Fruit fly (Drosophila melanogaster) whole organism, embryonic: ENCODE results near the gene Obp19a.

Experiments
- Bgb ChIP-seq: fragments of 200-800 bp; sonication (Bioruptor generic); IDR thresholded peaks from 2 replicates; pipeline ENCODE4 v1.3.6; 2022; ENCODE audit warnings: missing biosample characterization, missing genetic modification characterization; ENCODE audit not compliant: partially characterized antibody
- CG10321 ChIP-seq: fragments of 200-800 bp; sonication (Bioruptor generic); IDR thresholded peaks from 2 replicates; pipeline ENCODE4 v1.3.6; 2022; ENCODE audit warnings: missing biosample characterization, missing genetic modification characterization
- CG10462 ChIP-seq: fragments of 200-800 bp; sonication (Bioruptor generic); optimal IDR thresholded peaks from 2 replicates; lab custom pipeline; 2016; ENCODE audit warnings: missing biosample characterization, missing genetic modification characterization
- CG10543 ChIP-seq: fragments of 200-800 bp; sonication (Bioruptor generic); optimal IDR thresholded peaks from 3 replicates; lab custom pipeline; 2017; ENCODE audit warnings: missing biosample characterization, mild to moderate bottlenecking, missing genetic modification characterization, moderate library complexity
- CG11093 ChIP-seq: fragments of 200-800 bp; sonication (Bioruptor generic); IDR thresholded peaks from 3 replicates; pipeline ENCODE4 v1.3.6; 2022; ENCODE audit warnings: missing biosample characterization, missing genetic modification characterization
- CG12219 ChIP-seq: fragments of 200-800 bp; sonication (Bioruptor generic); optimal IDR thresholded peaks from 3 replicates; lab custom pipeline; 2018; ENCODE audit warnings: missing biosample characterization, mild to moderate bottlenecking, missing genetic modification characterization
- CG12659 ChIP-seq: fragments of 200-800 bp; sonication (Bioruptor generic); optimal IDR thresholded peaks from 3 replicates; lab custom pipeline; 2017; ENCODE audit warnings: mild to moderate bottlenecking, missing biosample characterization, missing genetic modification reagents, missing genetic modification characterization
- CG14710 ChIP-seq: fragments of 200-800 bp; sonication (Bioruptor generic); optimal IDR thresholded peaks from 3 replicates; lab custom pipeline; 2019; ENCODE audit warnings: missing biosample characterization, mild to moderate bottlenecking, missing genetic modification characterization, moderate library complexity
- CG18011 ChIP-seq: fragments of 200-800 bp; sonication (Bioruptor generic); optimal IDR thresholded peaks from 2 replicates; lab custom pipeline; 2017; ENCODE audit warnings: missing biosample characterization, missing genetic modification characterization, mild to moderate bottlenecking, moderate library complexity, missing genotype
- CG34224 ChIP-seq: fragments of 200-800 bp; sonication (Bioruptor generic); IDR thresholded peaks from 3 replicates; pipeline ENCODE4 v1.3.6; 2022; ENCODE audit warnings: missing biosample characterization, missing genetic modification characterization; ENCODE audit not compliant: partially characterized antibody
- CG3995 ChIP-seq: fragments of 200-800 bp; sonication (Bioruptor generic); optimal IDR thresholded peaks from 3 replicates; lab custom pipeline; 2016; ENCODE audit warnings: missing biosample characterization, missing genetic modification characterization
- CG5245 ChIP-seq: fragments of 200-800 bp; sonication (Bioruptor generic); optimal IDR thresholded peaks from 3 replicates; lab custom pipeline; 2016; ENCODE audit warnings: missing biosample characterization, missing genetic modification characterization
- CG7745 ChIP-seq: fragments of 200-800 bp; sonication (Bioruptor generic); optimal IDR thresholded peaks from 2 replicates; lab custom pipeline; 2018; ENCODE audit warnings: missing biosample characterization, mild to moderate bottlenecking, missing genetic modification characterization, moderate library complexity
- CG7963 ChIP-seq: fragments of 200-800 bp; sonication (Bioruptor generic); IDR thresholded peaks from 3 replicates; pipeline ENCODE4 v1.3.6; 2022; ENCODE audit warnings: missing biosample characterization, missing genetic modification characterization; ENCODE audit not compliant: partially characterized antibody
- CG8388 ChIP-seq: fragments of 200-800 bp; sonication (Bioruptor generic); optimal IDR thresholded peaks from 2 replicates; lab custom pipeline; 2019; ENCODE audit warnings: missing biosample characterization, mild to moderate bottlenecking, missing genetic modification characterization, moderate library complexity
- CG8924 ChIP-seq: fragments of 200-800 bp; optimal IDR thresholded peaks from 3 replicates; lab custom pipeline; 2019; ENCODE audit warnings: missing biosample characterization, mild to moderate bottlenecking, missing genetic modification characterization, moderate library complexity
- CG9215 ChIP-seq: fragments of 200-800 bp; sonication (Bioruptor generic); IDR thresholded peaks from 2 replicates; pipeline ENCODE4 v1.3.6; 2022; ENCODE audit warnings: missing biosample characterization, missing genetic modification characterization
- CG9932 ChIP-seq: fragments of 200-800 bp; sonication (Bioruptor generic); IDR thresholded peaks from 2 replicates; pipeline ENCODE4 v1.3.6; 2022; ENCODE audit warnings: missing biosample characterization, missing genetic modification characterization
- Chrac-16 ChIP-seq: fragments of 200-800 bp; sonication (Bioruptor generic); optimal IDR thresholded peaks from 3 replicates; lab custom pipeline; 2016; ENCODE audit warnings: missing biosample characterization, missing genetic modification characterization
- CrebB ChIP-seq: fragments of 200-800 bp; sonication (Bioruptor generic); optimal IDR thresholded peaks from 3 replicates; lab custom pipeline; 2018; ENCODE audit warnings: missing biosample characterization, mild to moderate bottlenecking, missing genetic modification characterization
- D ChIP-seq, 2 experiments: fragments of 200-800 bp in 1 of 2; fragments of >200 bp in 1 of 2; sonication (Bioruptor generic) in 1 of 2; optimal IDR thresholded peaks; 2 replicates in 1 of 2; 3 replicates in 1 of 2; lab custom pipeline; 2017; ENCODE audit warnings: mild to moderate bottlenecking in 1 of 2, missing biosample characterization in 1 of 2, missing genetic modification characterization in 1 of 2, missing genetic modification reagents in 1 of 2
- ERR ChIP-seq: fragments of 200-800 bp; sonication (Bioruptor generic); optimal IDR thresholded peaks from 2 replicates; lab custom pipeline; 2016; ENCODE audit warnings: missing biosample characterization, missing genetic modification characterization
- Gsc ChIP-seq: fragments of 200-800 bp; sonication (Bioruptor generic); IDR thresholded peaks from 2 replicates; pipeline ENCODE4 v1.3.6; 2022; ENCODE audit warnings: missing biosample characterization, missing genetic modification characterization
- Hand ChIP-seq: fragments of 200-800 bp; sonication (Bioruptor generic); optimal IDR thresholded peaks from 2 replicates; lab custom pipeline; 2017; ENCODE audit warnings: mild to moderate bottlenecking, missing biosample characterization, missing genetic modification reagents, missing genetic modification characterization
- Lpt ChIP-seq: fragments of >200 bp; optimal IDR thresholded peaks from 2 replicates; lab custom pipeline; 2018; ENCODE audit warnings: missing biosample characterization, missing genetic modification characterization
- MBD-R2 ChIP-seq: fragments of 200-800 bp; sonication (Bioruptor generic); IDR thresholded peaks from 2 replicates; pipeline ENCODE4 v1.3.6; 2022; ENCODE audit warnings: missing biosample characterization, missing genetic modification characterization
- Mrtf ChIP-seq: fragments of 200-800 bp; sonication (Bioruptor generic); IDR thresholded peaks from 3 replicates; pipeline ENCODE4 v1.3.6; 2022; ENCODE audit warnings: missing biosample characterization, missing genetic modification characterization
- Myb ChIP-seq: fragments of 200-800 bp; sonication (Bioruptor generic); optimal IDR thresholded peaks from 2 replicates; lab custom pipeline; 2016; ENCODE audit warnings: missing biosample characterization, missing genetic modification characterization
- NC2β ChIP-seq: fragments of 200-800 bp; sonication (Bioruptor generic); optimal IDR thresholded peaks from 2 replicates; lab custom pipeline; 2016; ENCODE audit warnings: missing biosample characterization, missing genetic modification characterization
- NfI ChIP-seq: fragments of 200-800 bp; sonication (Bioruptor generic); optimal IDR thresholded peaks from 3 replicates; lab custom pipeline; 2018; ENCODE audit warnings: missing biosample characterization, mild to moderate bottlenecking, missing genetic modification characterization, moderate library complexity
- Pdp1 ChIP-seq, 2 experiments: fragments of 200-800 bp; sonication (Bioruptor generic); optimal IDR thresholded peaks; 3 replicates each; lab custom pipeline; 2016; ENCODE audit warnings: missing biosample characterization in 2 of 2, missing genetic modification characterization in 2 of 2, mild to moderate bottlenecking in 1 of 2, moderate library complexity in 1 of 2
- Sox102F ChIP-seq: fragments of 200-800 bp; sonication (Bioruptor generic); optimal IDR thresholded peaks from 2 replicates; lab custom pipeline; 2018; ENCODE audit warnings: missing biosample characterization, mild to moderate bottlenecking, missing genetic modification characterization, moderate library complexity
- bigmax ChIP-seq: fragments of 200-800 bp; sonication (Bioruptor generic); optimal IDR thresholded peaks from 2 replicates; lab custom pipeline; 2018; ENCODE audit warnings: missing biosample characterization, mild to moderate bottlenecking, missing genetic modification characterization
- btn ChIP-seq: fragments of 200-800 bp; sonication (Bioruptor generic); optimal IDR thresholded peaks from 2 replicates; lab custom pipeline; 2016; ENCODE audit warnings: missing biosample characterization, missing genetic modification characterization
- cato ChIP-seq: fragments of 200-800 bp; sonication (Bioruptor generic); optimal IDR thresholded peaks from 2 replicates; lab custom pipeline; 2016; ENCODE audit warnings: missing biosample characterization, missing genetic modification characterization, borderline replicate concordance
- croc ChIP-seq: fragments of 200-800 bp; sonication (Bioruptor generic); conservative IDR thresholded peaks from 3 replicates; pipeline ENCODE4 v1.3.6; 2022; ENCODE audit warnings: missing biosample characterization, missing genetic modification characterization
- dm ChIP-seq: fragments of 200-800 bp; sonication (Bioruptor generic); optimal IDR thresholded peaks from 3 replicates; lab custom pipeline; 2016; ENCODE audit warnings: missing biosample characterization, missing genetic modification characterization
- gfzf ChIP-seq: fragments of 200-800 bp; sonication (Bioruptor generic); optimal IDR thresholded peaks from 2 replicates; lab custom pipeline; 2016; ENCODE audit warnings: missing biosample characterization, mild to moderate bottlenecking, missing genetic modification characterization, moderate library complexity
- her ChIP-seq: fragments of 200-800 bp; sonication (Bioruptor generic); optimal IDR thresholded peaks from 2 replicates; lab custom pipeline; 2016; ENCODE audit warnings: missing biosample characterization, missing genetic modification characterization
- insv ChIP-seq, 2 experiments: fragments of 200-800 bp; sonication (Bioruptor generic); optimal IDR thresholded peaks; 3 replicates each; lab custom pipeline; 2016 to 2018; ENCODE audit warnings: missing biosample characterization in 2 of 2, missing genetic modification characterization in 2 of 2
- inv ChIP-seq: fragments of 200-800 bp; sonication (Bioruptor generic); IDR thresholded peaks from 2 replicates; pipeline ENCODE4 v1.3.6; 2022; ENCODE audit warnings: missing biosample characterization, missing genetic modification characterization; ENCODE audit not compliant: partially characterized antibody
- lov ChIP-seq, 2 experiments: fragments of 200-800 bp in 1 of 2; fragments of >200 bp in 1 of 2; sonication (Bioruptor generic) in 1 of 2; IDR thresholded peaks in 1 of 2; optimal IDR thresholded peaks in 1 of 2; 2 replicates in 1 of 2; 3 replicates in 1 of 2; pipeline versions ENCODE4 v1.3.6 to Lab custom; 2017 to 2022; ENCODE audit warnings: missing biosample characterization in 1 of 2, missing genetic modification characterization in 1 of 2
- peb ChIP-seq: fragments of 200-800 bp; sonication (Bioruptor generic); IDR thresholded peaks from 2 replicates; pipeline ENCODE4 v1.3.6; 2022; ENCODE audit warnings: missing biosample characterization, missing genetic modification characterization
- run ChIP-seq: fragments of 200-800 bp; sonication (Bioruptor generic); optimal IDR thresholded peaks from 3 replicates; lab custom pipeline; 2018; ENCODE audit warnings: missing biosample characterization, mild to moderate bottlenecking, missing genetic modification characterization
- salm ChIP-seq: fragments of 200-800 bp; sonication (Bioruptor generic); optimal IDR thresholded peaks from 2 replicates; lab custom pipeline; 2018; ENCODE audit warnings: missing biosample characterization, mild to moderate bottlenecking, missing genetic modification characterization
- sima ChIP-seq: fragments of 200-800 bp; sonication (Bioruptor generic); optimal IDR thresholded peaks from 2 replicates; lab custom pipeline; 2016; ENCODE audit warnings: missing biosample characterization, missing genetic modification characterization
- stc ChIP-seq: fragments of 200-800 bp; sonication (Bioruptor generic); IDR thresholded peaks from 2 replicates; pipeline ENCODE4 v1.3.6; 2022; ENCODE audit warnings: missing biosample characterization, missing genetic modification characterization
- tgo ChIP-seq: fragments of 200-800 bp; sonication (Bioruptor generic); IDR thresholded peaks from 3 replicates; pipeline ENCODE4 v1.3.6; 2022; ENCODE audit warnings: missing biosample characterization, missing genetic modification characterization
- tup ChIP-seq: fragments of 200-800 bp; sonication (Bioruptor generic); optimal IDR thresholded peaks from 2 replicates; lab custom pipeline; 2016; ENCODE audit warnings: missing biosample characterization, mild to moderate bottlenecking, missing genetic modification characterization, moderate library complexity
- vnd ChIP-seq: fragments of 200-800 bp; sonication (Bioruptor generic); IDR thresholded peaks from 3 replicates; pipeline ENCODE4 v1.3.6; 2022; ENCODE audit warnings: missing biosample characterization, missing genetic modification characterization; ENCODE audit not compliant: partially characterized antibody

The Obp19a gene

dm6 chrX:20434534-20434933, 19.0 kb downstream of the Obp19a start (continued):
- TF ChIP-seq Pdp1 (GFP tag; optimal IDR thresholded peaks at IDR 0.05; lab: Kevin White, UChicago): no peak
- TF ChIP-seq CG8924: peak; percentile 13
- no peak for TF ChIP-seq Lpt (GFP tag; lab: Kevin White, UChicago)
- no peak for TF ChIP-seq Mrtf (GFP tag; lab: Robert Waterston, UW)
- TF ChIP-seq her (GFP tag; lab: Kevin White, UChicago): no peak
- no peak for TF ChIP-seq CG7963 (GFP tag; lab: Robert Waterston, UW)
- no peak for TF ChIP-seq Bgb (GFP tag; lab: Robert Waterston, UW)
- no peak for TF ChIP-seq Gsc (GFP tag; lab: Robert Waterston, UW)
- no peak for TF ChIP-seq peb (GFP tag; lab: Robert Waterston, UW)
- TF ChIP-seq bigmax: no peak
- no peak for TF ChIP-seq dm
- no peak for TF ChIP-seq insv (GFP tag; optimal IDR thresholded peaks at IDR 0.05; lab: Kevin White, UChicago)
- TF ChIP-seq tup (GFP tag; lab: Kevin White, UChicago): no peak
- no peak for TF ChIP-seq CG7745 (tag; lab: Kevin White, UChicago)
- no peak for TF ChIP-seq CG10462 (GFP tag; lab: Kevin White, UChicago)
- no peak for TF ChIP-seq CG34224 (GFP tag; lab: Robert Waterston, UW)
- TF ChIP-seq CG11093: no peak
- no peak for TF ChIP-seq vnd (GFP tag; lab: Robert Waterston, UW)
- peak; percentile 17 for TF ChIP-seq CG12659 (GFP tag; lab: Kevin White, UChicago)
- TF ChIP-seq D (optimal IDR thresholded peaks at IDR 0.05; lab: Kevin White, UChicago): no peak
- no peak for TF ChIP-seq D (GFP tag; optimal IDR thresholded peaks at IDR 0.05; lab: Kevin White, UChicago)
- no peak for TF ChIP-seq CG12219 (GFP tag; lab: Kevin White, UChicago)
- TF ChIP-seq CrebB (tag; lab: Kevin White, UChicago): no peak
- TF ChIP-seq btn: no peak
- TF ChIP-seq run (tag; lab: Kevin White, UChicago): no peak
- no peak for TF ChIP-seq Chrac-16 (GFP tag; lab: Kevin White, UChicago)
- peak; percentile 41; the same call in 1 of the 2 replicates for TF ChIP-seq CG9215 (GFP tag; lab: Robert Waterston, UW)
- TF ChIP-seq CG9932 (GFP tag; lab: Robert Waterston, UW): peak; percentile 31
- TF ChIP-seq CG10543: peak; percentile 64
- peak; percentile 0 for TF ChIP-seq Myb
- no peak for TF ChIP-seq CG14710 (tag; lab: Kevin White, UChicago)
- TF ChIP-seq lov (optimal IDR thresholded peaks at IDR 0.05; lab: Kevin White, UChicago): no peak
- TF ChIP-seq lov (GFP tag; IDR thresholded peaks at IDR 0.05; lab: Robert Waterston, UW): no peak
- no peak for TF ChIP-seq sima (GFP tag; lab: Kevin White, UChicago)
- no peak for TF ChIP-seq NC2β
- TF ChIP-seq Hand (GFP tag; lab: Kevin White, UChicago): peak; percentile 24
- no peak for TF ChIP-seq cato (GFP tag; lab: Kevin White, UChicago)
- TF ChIP-seq NfI (GFP tag; lab: Kevin White, UChicago): peak; percentile 56
- no peak for TF ChIP-seq CG18011 (GFP tag; lab: Kevin White, UChicago)
- no peak for TF ChIP-seq salm (tag; lab: Kevin White, UChicago)
- no peak for TF ChIP-seq gfzf
- TF ChIP-seq Sox102F (GFP tag; lab: Kevin White, UChicago): peak; percentile 33
- 0 out of 3 replicates have a peak, but pooled peaks have one; percentile 35 for TF ChIP-seq tgo (GFP tag; lab: Robert Waterston, UW)
- TF ChIP-seq ERR (GFP tag; lab: Kevin White, UChicago): no peak
- no peak for TF ChIP-seq MBD-R2 (GFP tag; lab: Robert Waterston, UW)
- no peak for TF ChIP-seq CG5245 (GFP tag; lab: Kevin White, UChicago)
- TF ChIP-seq stc: no peak
- TF ChIP-seq CG3995: no peak
- no peak for TF ChIP-seq croc (GFP tag; lab: Robert Waterston, UW)
- no peak for TF ChIP-seq CG8388 (GFP tag; lab: Kevin White, UChicago)
- TF ChIP-seq CG10321 (GFP tag; lab: Robert Waterston, UW): no peak
- TF ChIP-seq inv (GFP tag; lab: Robert Waterston, UW): no peak
